Worm (Caenorhabditis elegans) whole organism, L4/young adult: ENCODE data around the gene ech-8.

Source experiments
- W03F9.2 ChIP-seq: fragments of 150-350 bp; optimal IDR thresholded peaks from 2 replicates; lab custom pipeline; 2014; ENCODE audit warnings: missing biosample characterization, missing genetic modification characterization
- dao-5 ChIP-seq: sonication (generic microtip); optimal IDR thresholded peaks from 2 replicates; lab custom pipeline; 2016; ENCODE audit warnings: missing genotype, missing genetic modification characterization, moderate library complexity, missing compliant biosample characterization
- him-1 ChIP-seq: sonication (generic microtip); optimal IDR thresholded peaks from 2 replicates; lab custom pipeline; 2016; ENCODE audit warnings: missing genotype, missing genetic modification reagents, missing genetic modification characterization, missing compliant biosample characterization

- TF ChIP-seq dao-5 (tag; lab: Kevin White, UChicago) = no peak
- no peak for TF ChIP-seq him-1 (tag; lab: Kevin White, UChicago)
- no peak for TF ChIP-seq W03F9.2 (tag; lab: Kevin White, UChicago)
Observed at ce11 chrIV:10243276-10243675, 4.3 kb upstream of the ech-8 start, which contains the start of gene tkt-1.
